Worm (Caenorhabditis elegans) whole organism, late embryonic: ENCODE measurements around the gene M70.3.
"Not testable (repeated sequence)": the region's sequence is repeated elsewhere in the genome, so short reads cannot be mapped to it uniquely, and the experiment has no call there.

Source experiments
- T23F11.4 ChIP-seq: fragments of 200-800 bp; sonication (Bioruptor generic); optimal IDR thresholded peaks from 2 replicates; lab custom pipeline; 2018; ENCODE audit warnings: mild to moderate bottlenecking, missing genetic modification characterization, missing compliant biosample characterization
- ceh-24 ChIP-seq: sonication (generic microtip); optimal IDR thresholded peaks from 2 replicates; lab custom pipeline; 2016; ENCODE audit warnings: mild to moderate bottlenecking, missing genetic modification characterization, missing compliant biosample characterization
- ceh-48 ChIP-seq: sonication (generic microtip); optimal IDR thresholded peaks from 2 replicates; lab custom pipeline; 2016; ENCODE audit warnings: missing genetic modification characterization, inconsistent platforms, missing compliant biosample characterization
- ceh-9 ChIP-seq: sonication (generic microtip); optimal IDR thresholded peaks from 2 replicates; lab custom pipeline; 2016; ENCODE audit warnings: mild to moderate bottlenecking, missing genetic modification characterization, inconsistent platforms, missing compliant biosample characterization
- che-1 ChIP-seq: sonication (generic microtip); optimal IDR thresholded peaks from 2 replicates; lab custom pipeline; 2016; ENCODE audit warnings: mild to moderate bottlenecking, missing genetic modification characterization, missing compliant biosample characterization
- dve-1 ChIP-seq: sonication (generic microtip); optimal IDR thresholded peaks from 2 replicates; lab custom pipeline; 2017; ENCODE audit warnings: antibody characterized with exemption, mild to moderate bottlenecking, missing genetic modification characterization, missing compliant biosample characterization
- elt-4 ChIP-seq: sonication (generic microtip); optimal IDR thresholded peaks from 2 replicates; lab custom pipeline; 2016; ENCODE audit warnings: missing genetic modification characterization, missing compliant biosample characterization
- ets-4 ChIP-seq: sonication (generic microtip); optimal IDR thresholded peaks from 2 replicates; lab custom pipeline; 2016; ENCODE audit warnings: missing genetic modification characterization, missing compliant biosample characterization
- eyg-1 ChIP-seq: sonication (generic microtip); optimal IDR thresholded peaks from 2 replicates; lab custom pipeline; 2016; ENCODE audit warnings: missing genotype, missing genetic modification characterization, missing compliant biosample characterization
- fax-1 ChIP-seq: sonication (generic microtip); optimal IDR thresholded peaks from 2 replicates; lab custom pipeline; 2016; ENCODE audit warnings: missing genotype, missing genetic modification characterization, missing compliant biosample characterization
- hlh-30 ChIP-seq: sonication (generic microtip); optimal IDR thresholded peaks from 2 replicates; lab custom pipeline; 2017; ENCODE audit warnings: antibody characterized with exemption, missing genetic modification characterization, missing compliant biosample characterization; ENCODE audit not compliant: insufficient read depth
- hlh-6 ChIP-seq: sonication (generic microtip); optimal IDR thresholded peaks from 2 replicates; lab custom pipeline; 2016; ENCODE audit warnings: missing genotype, missing genetic modification characterization, missing compliant biosample characterization
- lim-6 ChIP-seq: sonication (generic microtip); optimal IDR thresholded peaks from 2 replicates; lab custom pipeline; 2016; ENCODE audit warnings: missing genetic modification characterization, missing compliant biosample characterization
- madf-2 ChIP-seq: sonication (generic microtip); optimal IDR thresholded peaks from 2 replicates; lab custom pipeline; 2017; ENCODE audit warnings: missing genetic modification characterization, missing compliant biosample characterization
- nfya-1 ChIP-seq: sonication (generic microtip); optimal IDR thresholded peaks from 2 replicates; lab custom pipeline; 2017; ENCODE audit warnings: missing genetic modification characterization, mild to moderate bottlenecking, missing compliant biosample characterization, antibody characterized with exemption, moderate library complexity
- odd-2 ChIP-seq: sonication (generic microtip); optimal IDR thresholded peaks from 2 replicates; lab custom pipeline; 2017; ENCODE audit warnings: antibody characterized with exemption, mild to moderate bottlenecking, missing genetic modification characterization, missing compliant biosample characterization
- pha-2 ChIP-seq: sonication (generic microtip); optimal IDR thresholded peaks from 2 replicates; lab custom pipeline; 2017; ENCODE audit warnings: mild to moderate bottlenecking, missing genetic modification characterization, missing compliant biosample characterization
- pha-4 ChIP-seq: fragments of 150-350 bp; optimal IDR thresholded peaks from 2 replicates; lab custom pipeline; 2018; ENCODE audit warnings: missing biosample characterization, missing genetic modification reagents, missing genetic modification characterization
- pros-1 ChIP-seq: fragments of 150-350 bp; optimal IDR thresholded peaks from 2 replicates; lab custom pipeline; 2014; ENCODE audit warnings: missing biosample characterization, missing genetic modification reagents, missing genetic modification characterization
- sdc-2 ChIP-seq: sonication (generic microtip); optimal IDR thresholded peaks from 2 replicates; lab custom pipeline; 2016; ENCODE audit warnings: missing genotype, missing genetic modification characterization, missing compliant biosample characterization
- ttx-3 ChIP-seq: sonication (generic microtip); optimal IDR thresholded peaks from 2 replicates; lab custom pipeline; 2016; ENCODE audit warnings: missing genetic modification reagents, missing genetic modification characterization, missing compliant biosample characterization
- unc-42 ChIP-seq: sonication (generic microtip); optimal IDR thresholded peaks from 2 replicates; lab custom pipeline; 2016; ENCODE audit warnings: missing genotype, missing genetic modification characterization, missing compliant biosample characterization
- unc-55 ChIP-seq: sonication (generic microtip); optimal IDR thresholded peaks from 2 replicates; lab custom pipeline; 2017; ENCODE audit warnings: missing biosample characterization, missing genetic modification reagents, missing genetic modification characterization

M70.3 gene

DNA sequence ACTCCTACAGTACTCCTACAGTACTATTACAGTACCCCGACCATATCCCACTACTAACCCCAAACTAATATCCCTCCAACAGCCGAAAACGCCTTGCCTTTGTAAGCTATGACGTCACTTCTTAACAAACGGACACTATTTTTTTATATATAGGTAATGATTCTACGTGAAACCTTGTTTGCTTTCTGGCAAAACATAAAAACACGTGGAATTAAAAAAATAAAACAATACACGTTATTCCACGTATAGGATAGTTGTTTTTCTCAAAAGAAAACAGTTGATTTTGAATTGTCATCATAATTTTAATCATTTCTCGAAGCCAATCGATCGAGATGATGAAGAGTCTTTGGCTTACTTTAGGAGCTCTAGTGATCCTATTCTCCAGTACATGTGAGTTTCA is 3.3 kb upstream of the M70.3 start, which contains the start of gene M70.1:
Gene M70.1, plus strand, starts transcription at position 301 of the 400 bp plus-strand sequence.
- not testable (repeated sequence) for TF ChIP-seq pha-4 (tag; lab: Kevin White, UChicago); che-1 (tag; lab: Kevin White, UChicago); fax-1

DNA sequence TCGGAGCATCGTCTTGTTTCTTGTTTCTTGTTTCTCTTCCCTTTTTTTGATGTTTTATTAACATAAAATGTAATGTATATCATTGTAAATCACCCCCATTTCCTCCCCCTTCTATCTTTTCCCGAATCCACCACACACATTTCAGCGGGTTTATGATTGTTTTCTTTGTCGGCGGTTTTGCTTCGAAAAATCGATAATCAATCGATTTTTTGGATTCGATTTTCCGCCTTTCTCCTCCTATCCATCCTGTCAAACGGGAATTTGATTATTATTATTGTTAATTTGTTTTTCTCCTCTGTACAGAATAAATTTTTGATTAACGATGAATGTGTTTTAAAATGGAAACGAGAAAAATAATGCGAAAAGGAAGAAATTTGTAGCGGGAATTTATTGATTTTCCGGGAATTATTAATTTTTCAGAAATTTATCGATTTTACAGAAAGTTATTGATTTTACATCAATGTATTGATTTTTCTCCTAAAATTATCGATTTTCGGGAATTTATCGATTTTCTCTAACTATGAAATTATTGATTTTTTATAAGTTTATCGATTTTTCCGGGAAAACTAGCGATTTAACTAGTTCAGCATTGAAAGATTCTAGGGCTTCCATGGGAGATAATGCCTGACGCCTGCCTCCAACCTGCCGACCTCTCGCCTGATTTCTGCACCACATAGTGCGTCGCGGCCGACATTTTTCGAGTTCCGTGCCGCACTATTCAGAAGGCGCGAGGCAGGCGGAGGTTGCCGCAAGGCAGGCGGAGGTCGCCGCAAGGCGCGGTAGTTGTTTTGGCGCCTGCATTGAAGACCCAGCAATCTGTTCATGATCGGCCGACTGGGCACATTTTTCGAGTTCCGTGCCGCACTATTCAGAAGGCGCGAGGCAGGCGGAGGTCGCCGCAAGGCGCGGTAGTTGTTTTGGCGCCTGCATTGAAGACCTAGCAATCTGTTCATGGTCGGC is 5.3 kb downstream of the M70.3 start:
- TF ChIP-seq hlh-30 (tag; lab: Kevin White, UChicago) (no peak), elt-4 (peak; percentile 6), ttx-3 (tag; lab: Kevin White, UChicago) (no peak), eyg-1 (no peak), ceh-48 (tag; lab: Kevin White, UChicago) (peak; percentile 50)
- TF ChIP-seq, all 69 proteins: peak for 2

DNA sequence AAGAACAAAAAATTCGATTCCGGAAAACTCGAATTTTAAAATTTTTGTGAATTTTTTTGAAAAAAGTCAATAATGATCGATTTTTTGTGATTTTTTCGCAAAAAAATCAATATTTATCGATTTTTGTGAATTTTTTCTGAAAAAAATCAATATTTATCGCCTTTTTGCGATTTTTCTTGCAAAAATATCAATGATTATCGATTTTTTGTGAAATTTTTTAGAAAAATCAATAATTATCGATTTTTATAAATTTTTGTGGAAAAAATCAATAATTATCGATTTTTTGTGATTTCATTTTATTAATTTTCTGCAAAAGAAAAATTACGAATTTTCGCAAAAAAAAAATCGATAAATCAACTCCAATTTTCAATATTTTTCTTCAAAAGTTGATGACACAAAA is 6.3 kb downstream of the M70.3 start:
- peak; percentile 88 for TF ChIP-seq ceh-48 (tag; lab: Kevin White, UChicago)
- TF ChIP-seq unc-55 (GFP tag; lab: Kevin White, UChicago), result no peak

DNA sequence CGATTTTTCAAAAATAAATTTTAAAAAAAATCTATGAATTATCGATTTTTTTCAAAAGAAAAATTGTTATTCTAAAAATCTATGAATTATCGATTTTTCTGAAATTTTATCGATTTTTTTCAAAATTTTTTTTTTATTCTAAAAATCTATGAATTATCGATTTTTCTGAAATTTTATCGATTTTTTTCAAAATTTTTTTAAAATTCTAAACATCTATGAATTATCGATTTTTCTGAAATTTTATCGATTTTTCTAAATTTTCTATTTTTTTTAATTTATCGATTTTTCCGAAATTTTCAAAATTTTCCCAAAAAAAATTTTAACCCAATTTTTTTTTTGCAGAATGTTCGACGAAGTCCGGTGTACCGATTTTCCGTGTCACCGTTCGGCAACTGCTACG is 9.0 kb downstream of the M70.3 start:
- TF ChIP-seq ceh-48 (tag; lab: Kevin White, UChicago), result peak; percentile 7

DNA sequence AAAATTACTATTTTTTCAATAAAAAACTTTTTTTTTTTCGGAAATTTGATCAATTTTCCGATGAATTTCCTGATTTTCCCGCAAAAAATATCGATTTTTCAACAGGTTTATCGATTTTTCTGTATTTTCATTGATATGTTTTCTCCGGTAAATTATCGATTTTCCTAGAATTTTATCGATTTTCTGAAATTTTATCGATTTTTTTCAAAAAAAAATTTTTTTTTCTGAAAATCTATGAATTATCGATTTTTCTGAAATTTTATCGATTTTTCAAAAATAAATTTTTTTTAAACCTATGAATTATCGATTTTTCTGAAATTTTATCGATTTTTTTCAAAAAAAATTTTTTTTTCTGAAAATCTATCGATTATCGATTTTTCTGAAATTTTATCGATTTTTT is 10.5 kb downstream of the M70.3 start:
- peak; percentile 17 for TF ChIP-seq ceh-48 (tag; lab: Kevin White, UChicago)

DNA sequence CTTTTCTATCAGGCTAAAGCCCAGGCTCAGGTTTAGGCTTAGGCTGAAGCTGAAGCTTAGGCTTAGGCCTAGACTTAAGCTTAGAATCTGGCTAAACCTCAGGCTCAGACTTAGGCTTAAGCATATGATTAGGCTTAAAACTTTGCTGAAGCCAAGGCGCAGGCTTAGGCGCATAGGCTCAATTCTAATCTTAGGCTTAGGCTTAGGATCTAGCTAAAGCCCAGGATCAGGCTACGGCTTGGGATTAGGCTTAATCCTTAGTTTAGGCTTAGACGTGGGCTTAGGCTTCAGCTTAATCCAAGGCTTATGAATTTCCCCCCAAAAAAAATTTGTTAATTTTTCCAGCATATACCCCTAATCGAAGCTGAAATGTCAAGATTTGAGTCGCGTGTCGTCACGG is 13.6 kb downstream of the M70.3 start:
- TF ChIP-seq dve-1 (tag; lab: Kevin White, UChicago), result peak; percentile 97
- TF ChIP-seq hlh-6 (tag; lab: Kevin White, UChicago), result no peak

DNA sequence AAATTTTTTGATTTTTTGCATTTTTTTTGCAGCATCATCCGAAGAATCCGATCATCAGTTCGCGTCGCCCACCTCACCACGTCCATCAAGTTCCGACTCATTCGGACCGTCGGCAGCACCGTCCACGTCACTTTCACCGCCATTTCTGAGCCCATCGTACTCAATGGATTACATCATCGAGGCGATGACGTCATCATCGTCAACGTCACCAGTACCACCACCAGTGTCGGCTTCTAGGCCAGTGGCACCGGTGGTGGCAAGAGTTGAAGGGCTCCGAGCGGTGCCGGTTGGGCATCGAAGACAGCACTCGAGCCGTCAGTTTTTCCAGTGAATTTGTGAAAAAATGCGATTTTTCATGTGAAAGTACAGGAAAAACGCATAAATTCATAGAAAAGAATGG is 18.6 kb downstream of the M70.3 start:
- TF ChIP-seq sdc-2 (tag; lab: Kevin White, UChicago) (no peak), T23F11.4 (GFP tag; lab: Kevin White, UChicago) (no peak), pha-2 (tag; lab: Kevin White, UChicago) (no peak), odd-2 (tag; lab: Kevin White, UChicago) (no peak), nfya-1 (no peak), madf-2 (tag; lab: Kevin White, UChicago) (no peak), ceh-9 (tag; lab: Kevin White, UChicago) (no peak)

DNA sequence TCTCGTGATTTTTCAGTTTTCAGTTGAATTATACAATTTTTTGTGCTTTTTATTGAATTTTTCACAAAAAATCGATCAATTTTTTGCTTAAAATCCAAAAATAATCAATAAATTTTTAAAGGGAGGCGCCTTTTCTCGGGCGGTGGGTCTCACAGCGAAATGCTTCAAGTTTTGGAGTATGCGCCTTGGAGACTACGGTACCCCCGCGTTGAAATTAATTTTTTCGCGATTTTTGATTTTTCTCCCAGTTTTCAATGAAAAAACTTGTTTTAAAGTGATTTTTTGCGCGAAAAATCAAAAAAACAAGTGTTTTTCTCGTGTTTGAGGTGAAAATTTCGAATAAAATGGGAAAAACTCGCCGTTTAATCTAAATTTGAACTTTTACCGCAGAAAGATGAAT is 19.1 kb downstream of the M70.3 start:
- TF ChIP-seq lim-6 (tag; lab: Kevin White, UChicago) (no peak), ets-4 (no peak), ceh-24 (tag; lab: Kevin White, UChicago) (no peak)

DNA sequence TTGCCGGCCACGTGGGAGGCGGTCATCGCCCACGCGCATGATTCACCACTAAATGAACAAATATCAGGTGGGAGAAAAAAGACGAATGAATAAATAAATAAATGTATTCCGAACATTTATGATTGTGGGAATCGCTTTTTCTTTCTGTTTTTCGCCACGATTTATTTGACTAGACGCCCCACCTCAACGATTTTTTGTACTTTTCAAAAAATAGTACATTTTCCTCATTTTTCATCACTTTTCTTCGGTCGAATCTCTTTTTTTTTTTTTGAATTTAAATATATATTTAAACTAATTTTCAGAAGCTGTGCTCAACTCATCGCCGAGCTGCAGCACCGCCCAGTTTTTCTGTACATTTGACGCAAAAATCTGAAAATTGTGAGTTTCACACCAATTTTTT is 19.7 kb downstream of the M70.3 start, which contains the start of gene fnip-2:
Gene fnip-2, plus strand, starts transcription at position 301 of the 400 bp plus-strand sequence.
- TF ChIP-seq pros-1 (no peak), unc-42 (no peak)
